Worm (Caenorhabditis elegans): Measurements from ENCODE around the gene C55A6.12.
"Not testable (repeated sequence)": the region's sequence is repeated elsewhere in the genome, so short reads cannot be mapped to it uniquely, and the experiment has no call there.

C55A6.12 gene

DNA sequence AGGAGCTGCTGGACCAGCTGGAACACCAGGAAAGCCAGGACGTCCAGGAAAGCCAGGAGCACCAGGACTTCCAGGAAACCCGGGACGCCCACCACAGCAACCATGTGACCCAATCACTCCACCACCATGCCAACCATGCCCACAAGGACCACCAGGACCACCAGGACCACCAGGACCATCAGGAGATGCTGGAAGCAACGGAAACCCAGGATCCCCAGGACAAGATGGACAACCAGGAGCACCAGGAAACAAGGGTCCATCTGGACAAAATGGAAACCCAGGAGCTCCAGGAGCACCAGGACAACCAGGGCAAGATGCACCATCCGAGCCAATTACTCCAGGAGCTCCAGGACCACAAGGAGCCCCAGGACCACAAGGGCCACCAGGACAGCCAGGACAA is 18.5 kb downstream of the C55A6.12 start:
- no peak for TF ChIP-seq sma-9 (GFP tag; optimal IDR thresholded peaks at IDR 0.05)
- TF ChIP-seq sma-9 (tag; optimal IDR thresholded peaks at IDR 0.05), result no peak
- no peak for TF ChIP-seq egl-27 (tag; optimal IDR thresholded peaks at IDR 0.05)
- TF ChIP-seq alr-1 (tag; optimal IDR thresholded peaks at IDR 0.05), result no peak
- TF ChIP-seq fos-1 (tag; optimal IDR thresholded peaks at IDR 0.05), result no peak
- TF ChIP-seq lin-39 (tag; optimal IDR thresholded peaks at IDR 0.05), result no peak
- no peak for TF ChIP-seq elt-3 (tag; optimal IDR thresholded peaks at IDR 0.05)
- no peak for TF ChIP-seq ama-1 (optimal IDR thresholded peaks at IDR 0.05)
- TF ChIP-seq gmeb-1 (tag; optimal IDR thresholded peaks at IDR 0.05), result no peak
- no peak for TF ChIP-seq aly-2 (tag; optimal IDR thresholded peaks at IDR 0.05)
- TF ChIP-seq ztf-4 (tag; optimal IDR thresholded peaks at IDR 0.05), result no peak
- no peak for TF ChIP-seq nhr-6 (tag; optimal IDR thresholded peaks at IDR 0.05)
- no peak for TF ChIP-seq sma-3 (GFP tag; optimal IDR thresholded peaks at IDR 0.05)
- no peak for TF ChIP-seq nhr-21 (tag; optimal IDR thresholded peaks at IDR 0.05)
- no peak for TF ChIP-seq nhr-129 (tag; optimal IDR thresholded peaks at IDR 0.05)
- no peak for TF ChIP-seq zag-1 (tag; optimal IDR thresholded peaks at IDR 0.05)
- no peak for TF ChIP-seq skn-1 (tag; optimal IDR thresholded peaks at IDR 0.05)
- TF ChIP-seq lin-11 (tag; optimal IDR thresholded peaks at IDR 0.05), result no peak

DNA sequence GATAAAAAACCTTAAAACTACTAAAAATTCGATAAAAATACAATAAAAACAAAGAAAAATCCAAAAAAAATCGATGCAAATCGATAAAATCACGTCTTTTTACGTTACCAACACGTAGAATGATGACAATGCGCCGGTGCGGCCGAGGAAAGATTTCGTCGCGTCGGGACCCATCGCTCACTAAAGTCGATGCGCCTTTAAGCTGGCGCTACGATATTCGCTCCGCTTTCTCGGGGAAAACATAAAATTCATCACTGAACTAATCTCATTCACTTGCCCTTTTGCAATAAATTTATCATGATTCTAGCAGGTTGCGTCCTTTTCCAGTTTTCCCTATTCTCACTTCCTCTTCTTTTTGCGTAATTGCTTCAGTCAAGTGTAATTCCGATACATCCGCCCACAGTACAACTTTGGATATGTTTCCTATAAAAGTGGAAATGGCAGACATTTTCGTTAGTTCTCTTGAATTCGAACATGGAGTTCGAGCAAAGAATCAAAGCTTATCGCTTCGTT is 19.3 kb downstream of the C55A6.12 start, which contains the start of gene col-157:
TSS of gene col-157 (plus strand) at position 463 of the 513 bp plus-strand sequence.
- not testable (repeated sequence) for TF ChIP-seq lin-39, dmd-4, ceh-16 (tag; optimal IDR thresholded peaks at IDR 0.05)

- TF ChIP-seq lin-13 (GFP tag; optimal IDR thresholded peaks at IDR 0.05); unc-39 (tag; optimal IDR thresholded peaks at IDR 0.05); sem-4 (tag; optimal IDR thresholded peaks at IDR 0.05): not testable (repeated sequence)
Measured at ce11 chrV:11480734-11481133, 22.2 kb downstream of the C55A6.12 start, which contains the start of gene T11F9.14. TSS of gene T11F9.14 (minus strand) at chrV:11480834.

DNA sequence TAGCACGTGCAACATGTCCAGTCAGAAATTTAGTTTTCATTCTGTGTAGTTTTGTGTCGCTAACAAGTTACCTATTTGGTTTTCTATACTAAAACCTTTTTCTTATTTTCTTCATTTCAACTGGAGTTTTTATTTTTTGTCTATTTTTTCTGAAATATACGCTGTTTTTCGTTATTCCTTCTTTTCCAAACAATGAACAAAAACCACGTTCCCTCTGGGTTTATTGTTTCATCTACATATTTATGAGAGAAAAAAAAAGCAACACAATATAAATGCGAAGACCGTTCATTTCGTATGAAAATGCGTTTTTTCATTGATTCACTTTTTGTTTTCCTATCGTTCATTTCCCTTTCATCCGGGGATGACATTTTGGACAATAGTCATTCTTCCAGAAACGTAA is 23.5 kb downstream of the C55A6.12 start, which contains the start of gene T11F9.22:
TSS of gene T11F9.22 (plus strand) at position 301 of the 400 bp plus-strand sequence.
- TF ChIP-seq ama-1 (optimal IDR thresholded peaks at IDR 0.05) (no peak), fos-1 (tag; optimal IDR thresholded peaks at IDR 0.05) (no peak), ztf-1 (GFP tag; conservative IDR thresholded peaks at IDR 0.05) (no peak), crh-2 (tag; optimal IDR thresholded peaks at IDR 0.05) (no peak), lin-39 (tag; optimal IDR thresholded peaks at IDR 0.05) (no peak), ceh-16 (tag; optimal IDR thresholded peaks at IDR 0.05) (no peak), nhr-12 (tag; optimal IDR thresholded peaks at IDR 0.05) (no peak), elt-3 (tag; optimal IDR thresholded peaks at IDR 0.05) (no peak), skn-1 (tag; optimal IDR thresholded peaks at IDR 0.05) (no peak), ztf-4 (tag; optimal IDR thresholded peaks at IDR 0.05) (no peak), snpc-4 (tag; optimal IDR thresholded peaks at IDR 0.05) (no peak), nhr-77 (tag; optimal IDR thresholded peaks at IDR 0.05) (no peak), peb-1 (tag; optimal IDR thresholded peaks at IDR 0.05) (no peak), unc-55 (GFP tag; optimal IDR thresholded peaks at IDR 0.05) (no peak), ZK546.5 (tag; optimal IDR thresholded peaks at IDR 0.05) (no peak), R02D3.7 (tag; optimal IDR thresholded peaks at IDR 0.05) (no peak), nhr-6 (tag; optimal IDR thresholded peaks at IDR 0.05) (no peak)

DNA sequence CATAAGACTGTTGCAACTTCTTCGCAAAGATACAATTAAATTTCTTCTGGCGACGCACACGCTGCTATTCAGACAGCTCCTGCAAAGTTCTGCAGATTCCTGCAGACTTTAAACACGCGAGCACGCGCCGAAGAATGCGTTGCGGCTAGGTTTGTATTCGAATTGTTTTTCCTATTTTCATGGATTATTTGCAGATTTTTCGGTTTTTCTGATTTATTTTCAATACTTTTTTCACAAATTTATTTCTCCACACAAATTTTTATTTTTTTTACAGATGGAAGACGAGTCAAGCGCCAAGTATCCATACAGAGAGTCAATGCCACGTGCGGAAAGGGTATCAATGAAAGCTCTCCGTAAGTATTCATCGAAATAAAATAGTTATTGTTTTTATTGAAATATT is 27.3 kb downstream of the C55A6.12 start, which contains the start of gene T11F9.7:
TSS of gene T11F9.7 (plus strand) at position 301 of the 400 bp plus-strand sequence.
- not testable (repeated sequence) for TF ChIP-seq nhr-12, C34F6.9, ceh-82 (tag; optimal IDR thresholded peaks at IDR 0.05)

ce11 chrV:11474399-11474798 is 28.5 kb downstream of the C55A6.12 start, which contains the start of gene nas-22:
TSS of gene nas-22 (plus strand) at chrV:11474699.
- TF ChIP-seq mbf-1 (tag; optimal IDR thresholded peaks at IDR 0.05) (no peak), elt-1 (tag; optimal IDR thresholded peaks at IDR 0.05) (no peak), Y55F3AM.14 (GFP tag; optimal IDR thresholded peaks at IDR 0.05) (no peak), nhr-11 (tag; optimal IDR thresholded peaks at IDR 0.05) (no peak), unc-39 (tag; optimal IDR thresholded peaks at IDR 0.05) (no peak), blmp-1 (tag; optimal IDR thresholded peaks at IDR 0.05; ENCODE audit: insufficient read depth) (no peak), unc-55 (GFP tag; optimal IDR thresholded peaks at IDR 0.05) (no peak), sma-9 (GFP tag; optimal IDR thresholded peaks at IDR 0.05) (no peak), sma-9 (tag; optimal IDR thresholded peaks at IDR 0.05) (no peak), snpc-4 (tag; optimal IDR thresholded peaks at IDR 0.05) (no peak), R02D3.7 (tag; optimal IDR thresholded peaks at IDR 0.05) (no peak), crh-2 (tag; optimal IDR thresholded peaks at IDR 0.05) (no peak)

Measured in whole organism, L2 larva.